Worm (Caenorhabditis elegans) whole organism, L3 larva: ENCODE data around the gene nfm-1.

Experiments used
- aly-2 ChIP-seq: fragments of 150-350 bp; optimal IDR thresholded peaks from 2 replicates; lab custom pipeline; 2014; ENCODE audit warnings: missing biosample characterization, missing genetic modification characterization
- ama-1 ChIP-seq: fragments of 150-350 bp; optimal IDR thresholded peaks from 2 replicates; lab custom pipeline; 2018
- ceh-82 ChIP-seq: fragments of 150-350 bp; optimal IDR thresholded peaks from 2 replicates; lab custom pipeline; 2014; ENCODE audit warnings: missing biosample characterization, missing genetic modification characterization
- egl-27 ChIP-seq: sonication (generic microtip); optimal IDR thresholded peaks from 4 replicates; lab custom pipeline; 2017; ENCODE audit warnings: missing biosample characterization, missing genetic modification reagents, missing genetic modification characterization
- elt-1 ChIP-seq: fragments of 150-350 bp; optimal IDR thresholded peaks from 2 replicates; lab custom pipeline; 2014; ENCODE audit warnings: missing biosample characterization, missing genetic modification characterization
- fkh-10 ChIP-seq: sonication (generic microtip); optimal IDR thresholded peaks from 2 replicates; lab custom pipeline; 2017; ENCODE audit warnings: missing biosample characterization, missing genetic modification reagents, missing genetic modification characterization
- hmg-11 ChIP-seq: sonication (generic microtip); optimal IDR thresholded peaks from 2 replicates; lab custom pipeline; 2016; ENCODE audit warnings: missing genetic modification characterization, missing compliant biosample characterization
- jun-1 ChIP-seq: fragments of 150-350 bp; optimal IDR thresholded peaks from 2 replicates; lab custom pipeline; 2014; ENCODE audit warnings: missing biosample characterization, missing genetic modification reagents, missing genetic modification characterization
- nhr-28 ChIP-seq: fragments of 150-350 bp; optimal IDR thresholded peaks from 2 replicates; lab custom pipeline; 2014; ENCODE audit warnings: missing biosample characterization, missing genetic modification characterization
- pha-4 ChIP-seq: fragments of 150-350 bp; optimal IDR thresholded peaks from 2 replicates; lab custom pipeline; 2014; ENCODE audit warnings: missing biosample characterization, missing genetic modification reagents, missing genetic modification characterization
- pqm-1 ChIP-seq: fragments of 150-350 bp; optimal IDR thresholded peaks from 2 replicates; lab custom pipeline; 2017; ENCODE audit warnings: missing biosample characterization, missing genetic modification characterization, inconsistent platforms
- sea-2 ChIP-seq: fragments of 150-350 bp; sonication (generic microtip); optimal IDR thresholded peaks from 4 replicates; lab custom pipeline; 2014; ENCODE audit warnings: missing biosample characterization, missing genetic modification reagents, missing genetic modification characterization
- snpc-4 ChIP-seq: fragments of 150-350 bp; optimal IDR thresholded peaks from 2 replicates; lab custom pipeline; 2014; ENCODE audit warnings: missing biosample characterization, missing genetic modification characterization
- ztf-11 ChIP-seq: fragments of 150-350 bp; optimal IDR thresholded peaks from 2 replicates; lab custom pipeline; 2014; ENCODE audit warnings: missing biosample characterization, missing genetic modification characterization

- no peak for TF ChIP-seq hmg-11 (tag; lab: Kevin White, UChicago)
- TF ChIP-seq pqm-1 (tag; lab: Kevin White, UChicago), result no peak
- TF ChIP-seq ceh-82 (tag; lab: Kevin White, UChicago), result no peak
- TF ChIP-seq pha-4, result peak; percentile 17
- TF ChIP-seq aly-2 (tag; lab: Kevin White, UChicago), result no peak
- no peak for TF ChIP-seq nhr-28
- TF ChIP-seq egl-27 (tag; lab: Kevin White, UChicago), result no peak
- TF ChIP-seq ztf-11 (tag; lab: Kevin White, UChicago), result no peak
- TF ChIP-seq ama-1, result peak; percentile 88
- TF ChIP-seq sea-2 (GFP tag; lab: Kevin White, UChicago), result no peak
- TF ChIP-seq elt-1 (tag; lab: Kevin White, UChicago), result no peak
- TF ChIP-seq jun-1 (tag; lab: Kevin White, UChicago), result no peak
- no peak for TF ChIP-seq snpc-4
- no peak for TF ChIP-seq fkh-10 (GFP tag; lab: Kevin White, UChicago)
These were observed 5.2 kb downstream of the nfm-1 start, which contains the start of gene F42A10.9 for ce11 chrIII:6164253-6164971.
